Worm (Caenorhabditis elegans) whole organism, L3 larva: ENCODE measurements around the gene R07B7.10.

ENCODE experiments used
- R02D3.7 ChIP-seq: fragments of 150-350 bp; optimal IDR thresholded peaks from 2 replicates; lab custom pipeline; 2014; ENCODE audit warnings: missing biosample characterization, missing genetic modification characterization
- ZK546.5 ChIP-seq: sonication (generic microtip); optimal IDR thresholded peaks from 2 replicates; lab custom pipeline; 2017; ENCODE audit warnings: missing biosample characterization, missing genetic modification characterization
- aly-2 ChIP-seq: fragments of 150-350 bp; optimal IDR thresholded peaks from 2 replicates; lab custom pipeline; 2014; ENCODE audit warnings: missing biosample characterization, missing genetic modification characterization
- ama-1 ChIP-seq: fragments of 150-350 bp; optimal IDR thresholded peaks from 2 replicates; lab custom pipeline; 2018
- ceh-28 ChIP-seq: fragments of 150-350 bp; optimal IDR thresholded peaks from 2 replicates; lab custom pipeline; 2014; ENCODE audit warnings: missing biosample characterization, missing genetic modification reagents, missing genetic modification characterization
- ceh-82 ChIP-seq: fragments of 150-350 bp; optimal IDR thresholded peaks from 2 replicates; lab custom pipeline; 2014; ENCODE audit warnings: missing biosample characterization, missing genetic modification characterization
- ceh-9 ChIP-seq: sonication (generic microtip); optimal IDR thresholded peaks from 2 replicates; lab custom pipeline; 2018; ENCODE audit warnings: missing biosample characterization, missing genetic modification characterization
- daf-12 ChIP-seq: fragments of 150-350 bp; optimal IDR thresholded peaks from 2 replicates; lab custom pipeline; 2014; ENCODE audit warnings: missing biosample characterization, missing genetic modification reagents, missing genetic modification characterization
- egl-27 ChIP-seq: sonication (generic microtip); optimal IDR thresholded peaks from 4 replicates; lab custom pipeline; 2017; ENCODE audit warnings: missing biosample characterization, missing genetic modification reagents, missing genetic modification characterization
- egl-5 ChIP-seq: fragments of 150-350 bp; optimal IDR thresholded peaks from 2 replicates; lab custom pipeline; 2017; ENCODE audit warnings: missing biosample characterization, missing genetic modification reagents, missing genetic modification characterization, inconsistent platforms
- elt-1 ChIP-seq: fragments of 150-350 bp; optimal IDR thresholded peaks from 2 replicates; lab custom pipeline; 2014; ENCODE audit warnings: missing biosample characterization, missing genetic modification characterization
- elt-2 ChIP-seq: sonication (generic microtip); optimal IDR thresholded peaks from 2 replicates; lab custom pipeline; 2016; ENCODE audit warnings: missing genetic modification reagents, mild to moderate bottlenecking, missing genetic modification characterization, missing compliant biosample characterization
- elt-3 ChIP-seq, 3 experiments: fragments of 150-350 bp in 1 of 3; sonication (generic microtip) in 2 of 3; optimal IDR thresholded peaks; 2 replicates in 2 of 3; 4 replicates in 1 of 3; lab custom pipeline; 2014 to 2017; ENCODE audit warnings: missing biosample characterization in 3 of 3, missing genetic modification characterization in 3 of 3
- eor-1 ChIP-seq, 2 experiments: fragments of 150-350 bp; optimal IDR thresholded peaks; 2 replicates each; lab custom pipeline; 2014 to 2018; ENCODE audit warnings: missing biosample characterization in 2 of 2, missing genetic modification characterization in 2 of 2
- fkh-2 ChIP-seq: fragments of 150-350 bp; optimal IDR thresholded peaks from 2 replicates; lab custom pipeline; 2014; ENCODE audit warnings: missing biosample characterization, missing genetic modification reagents, missing genetic modification characterization
- fos-1 ChIP-seq: fragments of 150-350 bp; optimal IDR thresholded peaks from 2 replicates; lab custom pipeline; 2014; ENCODE audit warnings: missing biosample characterization, missing genetic modification characterization
- hmg-11 ChIP-seq: sonication (generic microtip); optimal IDR thresholded peaks from 2 replicates; lab custom pipeline; 2016; ENCODE audit warnings: missing genetic modification characterization, missing compliant biosample characterization
- jun-1 ChIP-seq: fragments of 150-350 bp; optimal IDR thresholded peaks from 2 replicates; lab custom pipeline; 2014; ENCODE audit warnings: missing biosample characterization, missing genetic modification reagents, missing genetic modification characterization
- lin-15B ChIP-seq: fragments of 150-350 bp; optimal IDR thresholded peaks from 2 replicates; lab custom pipeline; 2014; ENCODE audit warnings: missing biosample characterization, missing genetic modification characterization
- lin-39 ChIP-seq: fragments of 150-350 bp; optimal IDR thresholded peaks from 2 replicates; lab custom pipeline; 2018; ENCODE audit warnings: missing biosample characterization, missing genetic modification reagents, missing genetic modification characterization
- lsy-12 ChIP-seq: sonication (generic microtip); optimal IDR thresholded peaks from 2 replicates; lab custom pipeline; 2016; ENCODE audit warnings: mild to moderate bottlenecking, missing genetic modification characterization, missing compliant biosample characterization
- mdl-1 ChIP-seq: fragments of 150-350 bp; optimal IDR thresholded peaks from 2 replicates; lab custom pipeline; 2014; ENCODE audit warnings: missing biosample characterization, missing genetic modification characterization
- mml-1 ChIP-seq: fragments of 150-350 bp; sonication (generic microtip); optimal IDR thresholded peaks from 3 replicates; lab custom pipeline; 2014; ENCODE audit warnings: missing biosample characterization, missing genetic modification characterization
- nhr-11 ChIP-seq: fragments of 150-350 bp; optimal IDR thresholded peaks from 2 replicates; lab custom pipeline; 2014; ENCODE audit warnings: missing biosample characterization, missing genetic modification characterization
- nhr-12 ChIP-seq: fragments of 150-350 bp; optimal IDR thresholded peaks from 2 replicates; lab custom pipeline; 2014; ENCODE audit warnings: missing biosample characterization, missing genetic modification characterization
- nhr-237 ChIP-seq: fragments of 150-350 bp; optimal IDR thresholded peaks from 2 replicates; lab custom pipeline; 2014; ENCODE audit warnings: missing biosample characterization, missing genetic modification characterization
- nhr-25 ChIP-seq: sonication (generic microtip); optimal IDR thresholded peaks from 2 replicates; lab custom pipeline; 2017; ENCODE audit warnings: missing biosample characterization, missing genetic modification characterization
- nhr-28 ChIP-seq: fragments of 150-350 bp; optimal IDR thresholded peaks from 2 replicates; lab custom pipeline; 2014; ENCODE audit warnings: missing biosample characterization, missing genetic modification characterization
- nhr-43 ChIP-seq: sonication (generic microtip); optimal IDR thresholded peaks from 2 replicates; lab custom pipeline; 2016; ENCODE audit warnings: mild to moderate bottlenecking, missing genetic modification characterization, missing compliant biosample characterization; ENCODE audit not compliant: poor library complexity, severe bottlenecking
- nhr-67 ChIP-seq: fragments of 150-350 bp; optimal IDR thresholded peaks from 2 replicates; lab custom pipeline; 2014; ENCODE audit warnings: missing biosample characterization, missing genetic modification characterization
- nhr-76 ChIP-seq: fragments of 150-350 bp; sonication (generic microtip); optimal IDR thresholded peaks from 5 replicates; lab custom pipeline; 2014; ENCODE audit warnings: missing biosample characterization, missing genetic modification characterization
- nhr-77 ChIP-seq: fragments of 150-350 bp; optimal IDR thresholded peaks from 2 replicates; lab custom pipeline; 2014; ENCODE audit warnings: missing biosample characterization, missing genetic modification characterization
- pha-4 ChIP-seq: fragments of 150-350 bp; optimal IDR thresholded peaks from 2 replicates; lab custom pipeline; 2014; ENCODE audit warnings: missing biosample characterization, missing genetic modification reagents, missing genetic modification characterization
- pqm-1 ChIP-seq: fragments of 150-350 bp; optimal IDR thresholded peaks from 2 replicates; lab custom pipeline; 2017; ENCODE audit warnings: missing biosample characterization, missing genetic modification characterization, inconsistent platforms
- sea-2 ChIP-seq: fragments of 150-350 bp; sonication (generic microtip); optimal IDR thresholded peaks from 4 replicates; lab custom pipeline; 2014; ENCODE audit warnings: missing biosample characterization, missing genetic modification reagents, missing genetic modification characterization
- skn-1 ChIP-seq: fragments of 150-350 bp; optimal IDR thresholded peaks from 2 replicates; lab custom pipeline; 2014; ENCODE audit warnings: missing biosample characterization, missing genetic modification characterization
- tbx-2 ChIP-seq: sonication (generic microtip); optimal IDR thresholded peaks from 2 replicates; lab custom pipeline; 2016; ENCODE audit warnings: mild to moderate bottlenecking, missing genetic modification characterization, missing compliant biosample characterization
- unc-39 ChIP-seq: sonication (generic microtip); optimal IDR thresholded peaks from 4 replicates; lab custom pipeline; 2017; ENCODE audit warnings: missing biosample characterization, missing genetic modification characterization
- unc-62 ChIP-seq: fragments of 150-350 bp; sonication (generic microtip); optimal IDR thresholded peaks from 4 replicates; lab custom pipeline; 2014; ENCODE audit warnings: missing biosample characterization, missing genetic modification reagents, missing genetic modification characterization
- zag-1 ChIP-seq: fragments of 150-350 bp; optimal IDR thresholded peaks from 2 replicates; lab custom pipeline; 2014; ENCODE audit warnings: missing biosample characterization, missing genetic modification characterization
- ztf-11 ChIP-seq: fragments of 150-350 bp; optimal IDR thresholded peaks from 2 replicates; lab custom pipeline; 2014; ENCODE audit warnings: missing biosample characterization, missing genetic modification characterization
- ztf-4 ChIP-seq: fragments of 150-350 bp; optimal IDR thresholded peaks from 2 replicates; lab custom pipeline; 2014; ENCODE audit warnings: missing biosample characterization, missing genetic modification characterization

Gene R07B7.10

ce11 chrV:12048445-12048844 lies 34.6 kb upstream of the R07B7.10 start, which contains the start of gene dars-2:
Gene dars-2, plus strand, starts transcription at chrV:12048745.
- no peak for TF ChIP-seq hmg-11
- TF ChIP-seq elt-2 (tag; lab: Kevin White, UChicago): no peak
- TF ChIP-seq elt-1 (tag; lab: Kevin White, UChicago): no peak
- no peak for TF ChIP-seq ztf-4 (tag; lab: Kevin White, UChicago)
- no peak for TF ChIP-seq tbx-2 (tag; lab: Kevin White, UChicago)
- TF ChIP-seq nhr-25 (tag; lab: Kevin White, UChicago): no peak
- TF ChIP-seq elt-3 (tag; optimal IDR thresholded peaks at IDR 0.05; lab: Kevin White, UChicago): no peak
- no peak for TF ChIP-seq pqm-1 (tag; lab: Kevin White, UChicago)
- no peak for TF ChIP-seq sea-2 (GFP tag; lab: Kevin White, UChicago)
- no peak for TF ChIP-seq R02D3.7 (tag; lab: Kevin White, UChicago)
- no peak for TF ChIP-seq fos-1
- TF ChIP-seq ama-1 (lab: Kevin White, UChicago): no peak
- TF ChIP-seq skn-1 (tag; lab: Kevin White, UChicago): no peak

- TF ChIP-seq lsy-12 (tag; lab: Kevin White, UChicago) (no peak), nhr-76 (no peak), ceh-82 (tag; lab: Kevin White, UChicago) (no peak), fkh-2 (tag; lab: Kevin White, UChicago) (no peak), ztf-11 (tag; lab: Kevin White, UChicago) (no peak), mdl-1 (tag; lab: Kevin White, UChicago) (no peak), ama-1 (lab: Kevin White, UChicago) (no peak), egl-27 (tag; lab: Kevin White, UChicago) (no peak), pqm-1 (tag; lab: Kevin White, UChicago) (no peak), mml-1 (no peak), zag-1 (tag; lab: Kevin White, UChicago) (no peak), nhr-28 (tag; lab: Kevin White, UChicago) (no peak), lin-15B (tag; lab: Kevin White, UChicago) (no peak), egl-5 (no peak), ceh-9 (no peak), ceh-28 (no peak), ztf-4 (tag; lab: Kevin White, UChicago) (no peak), R02D3.7 (tag; lab: Kevin White, UChicago) (no peak)
These were observed 29.4 kb upstream of the R07B7.10 start, which contains the start of gene F10C2.7 for ce11 chrV:12053598-12053997. Gene F10C2.7, plus strand, starts transcription at chrV:12053898.

DNA sequence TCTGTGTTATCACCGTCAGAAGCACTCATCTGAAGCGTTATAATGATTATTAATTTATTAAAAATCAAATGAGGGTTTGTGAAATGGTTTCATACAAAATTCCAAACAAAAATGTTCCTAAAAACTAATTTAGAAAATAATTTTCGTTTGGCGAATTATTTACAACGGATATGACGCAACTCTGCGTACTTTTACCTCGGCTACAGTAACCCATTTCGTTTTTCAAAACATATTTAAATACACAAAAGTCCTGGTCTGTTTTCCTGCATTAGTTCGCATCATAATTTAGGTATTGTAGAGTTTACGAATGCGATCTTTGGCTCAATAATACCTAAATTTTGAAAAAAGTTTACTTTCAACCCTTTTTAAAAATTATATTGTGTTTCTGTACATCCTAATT lies 23.3 kb upstream of the R07B7.10 start, which contains the start of gene R07B7.2:
Gene R07B7.2, minus strand, starts transcription at position 35 of the 400 bp plus-strand sequence.
- no peak for TF ChIP-seq daf-12
- no peak for TF ChIP-seq ceh-82 (tag; lab: Kevin White, UChicago)
- no peak for TF ChIP-seq nhr-76
- no peak for TF ChIP-seq tbx-2 (tag; lab: Kevin White, UChicago)
- TF ChIP-seq nhr-28 (tag; lab: Kevin White, UChicago): no peak
- TF ChIP-seq lin-39 (tag; lab: Kevin White, UChicago): no peak
- no peak for TF ChIP-seq lsy-12 (tag; lab: Kevin White, UChicago)
- no peak for TF ChIP-seq jun-1
- no peak for TF ChIP-seq sea-2 (GFP tag; lab: Kevin White, UChicago)

DNA sequence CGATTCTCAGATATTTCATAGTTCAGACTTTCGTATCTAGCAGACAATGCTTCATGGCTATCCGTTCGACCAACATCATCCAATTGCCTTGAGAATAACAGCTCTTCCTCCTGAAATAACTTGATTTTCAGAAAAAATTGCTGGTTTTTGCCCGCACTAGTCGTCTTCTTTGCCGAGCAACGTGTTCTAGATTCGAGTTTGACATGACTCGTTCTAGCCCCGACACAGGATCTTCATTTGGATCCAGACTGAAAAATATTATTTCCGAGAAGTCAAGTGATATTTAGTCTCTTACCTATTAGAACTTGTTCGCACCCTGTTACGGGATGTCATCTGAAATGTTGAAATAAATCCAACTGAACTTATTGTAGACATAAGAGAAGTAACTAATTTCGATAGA lies 20.0 kb upstream of the R07B7.10 start, which contains the start of gene clh-6:
Gene clh-6, minus strand, starts transcription at position 333 of the 400 bp plus-strand sequence.
- TF ChIP-seq nhr-25 (tag; lab: Kevin White, UChicago): peak; percentile 4
- TF ChIP-seq nhr-67 (tag; lab: Kevin White, UChicago): no peak
- TF ChIP-seq elt-2 (tag; lab: Kevin White, UChicago): peak; percentile 9
- peak; percentile 10 for TF ChIP-seq pha-4
- no peak for TF ChIP-seq aly-2 (tag; lab: Kevin White, UChicago)
- TF ChIP-seq nhr-77 (tag; lab: Kevin White, UChicago): no peak
- TF ChIP-seq mml-1: no peak
- no peak for TF ChIP-seq fkh-2 (tag; lab: Kevin White, UChicago)
- no peak for TF ChIP-seq tbx-2 (tag; lab: Kevin White, UChicago)
- no peak for TF ChIP-seq daf-12
- TF ChIP-seq unc-39 (tag; lab: Kevin White, UChicago): no peak
- TF ChIP-seq elt-1 (tag; lab: Kevin White, UChicago): no peak
- no peak for TF ChIP-seq lin-15B (tag; lab: Kevin White, UChicago)
- TF ChIP-seq lin-39 (tag; lab: Kevin White, UChicago): no peak
- TF ChIP-seq egl-5: no peak
- no peak for TF ChIP-seq unc-62
- TF ChIP-seq nhr-237 (tag; lab: Kevin White, UChicago): no peak
- TF ChIP-seq nhr-28 (tag; lab: Kevin White, UChicago): no peak
- TF ChIP-seq nhr-76: no peak
- no peak for TF ChIP-seq nhr-12 (tag; lab: Kevin White, UChicago)
- TF ChIP-seq ama-1 (lab: Kevin White, UChicago): peak; percentile 85
- TF ChIP-seq zag-1 (tag; lab: Kevin White, UChicago): no peak
- TF ChIP-seq nhr-43 (tag; lab: Kevin White, UChicago): no peak
- TF ChIP-seq elt-3 (tag; optimal IDR thresholded peaks at IDR 0.05; lab: Kevin White, UChicago): no peak
- TF ChIP-seq fos-1: no peak
- TF ChIP-seq mdl-1 (tag; lab: Kevin White, UChicago): no peak
- TF ChIP-seq ceh-28: no peak
- TF ChIP-seq hmg-11: no peak
- no peak for TF ChIP-seq nhr-11
- TF ChIP-seq ZK546.5 (tag; lab: Kevin White, UChicago): no peak
- no peak for TF ChIP-seq eor-1 (tag; optimal IDR thresholded peaks at IDR 0.05; lab: Kevin White, UChicago)
- TF ChIP-seq pqm-1 (tag; lab: Kevin White, UChicago): no peak
